Worm (Caenorhabditis elegans) whole organism, L1 larva: ENCODE results near the gene C07B5.6.

ENCODE experiments used
- C04F5.9 ChIP-seq: sonication (generic microtip); optimal IDR thresholded peaks from 2 replicates; lab custom pipeline; 2016; ENCODE audit warnings: missing genetic modification characterization, missing compliant biosample characterization
- alr-1 ChIP-seq: fragments of 200-800 bp; sonication (Bioruptor generic); optimal IDR thresholded peaks from 2 replicates; lab custom pipeline; 2018; ENCODE audit warnings: borderline replicate concordance, mild to moderate bottlenecking, missing genetic modification characterization, missing compliant biosample characterization
- ama-1 ChIP-seq: fragments of 150-350 bp; optimal IDR thresholded peaks from 2 replicates; lab custom pipeline; 2014
- ceh-63 ChIP-seq: fragments of 200-800 bp; sonication (Bioruptor generic); optimal IDR thresholded peaks from 2 replicates; lab custom pipeline; 2018; ENCODE audit warnings: mild to moderate bottlenecking, missing genetic modification characterization, missing compliant biosample characterization
- efl-1 ChIP-seq, 4 experiments: fragments of 150-350 bp; optimal IDR thresholded peaks in 3 of 4; peaks in 1 of 4; 1 replicate in 1 of 4; 2 replicates in 3 of 4; lab custom pipeline; 2014; ENCODE audit warnings: missing biosample characterization in 2 of 4, missing genetic modification characterization in 2 of 4, missing genetic modification reagents in 2 of 4
- elt-2 ChIP-seq: sonication (generic microtip); optimal IDR thresholded peaks from 2 replicates; lab custom pipeline; 2016; ENCODE audit warnings: missing genetic modification characterization, mild to moderate bottlenecking, inconsistent platforms, missing compliant biosample characterization, missing genetic modification reagents
- fkh-10 ChIP-seq: sonication (generic microtip); optimal IDR thresholded peaks from 2 replicates; lab custom pipeline; 2017; ENCODE audit warnings: missing biosample characterization, missing genetic modification reagents, missing genetic modification characterization
- fkh-8 ChIP-seq: sonication (generic microtip); optimal IDR thresholded peaks from 2 replicates; lab custom pipeline; 2016; ENCODE audit warnings: mild to moderate bottlenecking, missing genetic modification characterization, missing compliant biosample characterization
- fos-1 ChIP-seq: fragments of 150-350 bp; optimal IDR thresholded peaks from 2 replicates; lab custom pipeline; 2014; ENCODE audit warnings: missing biosample characterization, missing genetic modification characterization
- lin-13 ChIP-seq: fragments of 150-350 bp; optimal IDR thresholded peaks from 2 replicates; lab custom pipeline; 2014; ENCODE audit warnings: missing biosample characterization, missing genetic modification reagents, missing genetic modification characterization
- lin-35 ChIP-seq, 2 experiments: fragments of 150-350 bp; optimal IDR thresholded peaks; 2 replicates each; lab custom pipeline; 2014; ENCODE audit warnings: missing biosample characterization in 2 of 2, missing genetic modification characterization in 2 of 2, missing genetic modification reagents in 2 of 2
- lir-3 ChIP-seq: sonication (generic microtip); optimal IDR thresholded peaks from 2 replicates; lab custom pipeline; 2016; ENCODE audit warnings: mild to moderate bottlenecking, missing genetic modification characterization, moderate library complexity, missing compliant biosample characterization; ENCODE audit not compliant: poor library complexity
- lsy-2 ChIP-seq, 2 experiments: fragments of 150-350 bp; optimal IDR thresholded peaks; 2 replicates each; lab custom pipeline; 2014; ENCODE audit warnings: missing biosample characterization in 2 of 2, missing genetic modification characterization in 2 of 2
- mdl-1 ChIP-seq, 2 experiments: fragments of 150-350 bp; optimal IDR thresholded peaks; 2 replicates each; lab custom pipeline; 2014 to 2017; ENCODE audit warnings: missing biosample characterization in 2 of 2, missing genetic modification characterization in 2 of 2, inconsistent platforms in 1 of 2
- mef-2 ChIP-seq: fragments of 150-350 bp; optimal IDR thresholded peaks from 2 replicates; lab custom pipeline; 2014; ENCODE audit warnings: missing biosample characterization, missing genetic modification characterization
- nhr-20 ChIP-seq: sonication (generic microtip); optimal IDR thresholded peaks from 2 replicates; lab custom pipeline; 2016; ENCODE audit warnings: mild to moderate bottlenecking, missing genetic modification characterization, missing compliant biosample characterization
- nhr-77 ChIP-seq: fragments of 150-350 bp; optimal IDR thresholded peaks from 2 replicates; lab custom pipeline; 2014; ENCODE audit warnings: missing biosample characterization, missing genetic modification characterization
- pag-3 ChIP-seq: sonication (generic microtip); optimal IDR thresholded peaks from 2 replicates; lab custom pipeline; 2017; ENCODE audit warnings: missing genetic modification characterization, mild to moderate bottlenecking, missing compliant biosample characterization, antibody characterized with exemption, borderline replicate concordance; ENCODE audit not compliant: insufficient read depth
- unc-62 ChIP-seq: fragments of 150-350 bp; optimal IDR thresholded peaks from 2 replicates; lab custom pipeline; 2014; ENCODE audit warnings: missing biosample characterization, missing genetic modification reagents, missing genetic modification characterization
- zag-1 ChIP-seq: fragments of 150-350 bp; optimal IDR thresholded peaks from 2 replicates; lab custom pipeline; 2014; ENCODE audit warnings: missing biosample characterization, missing genetic modification characterization

Gene C07B5.6

DNA sequence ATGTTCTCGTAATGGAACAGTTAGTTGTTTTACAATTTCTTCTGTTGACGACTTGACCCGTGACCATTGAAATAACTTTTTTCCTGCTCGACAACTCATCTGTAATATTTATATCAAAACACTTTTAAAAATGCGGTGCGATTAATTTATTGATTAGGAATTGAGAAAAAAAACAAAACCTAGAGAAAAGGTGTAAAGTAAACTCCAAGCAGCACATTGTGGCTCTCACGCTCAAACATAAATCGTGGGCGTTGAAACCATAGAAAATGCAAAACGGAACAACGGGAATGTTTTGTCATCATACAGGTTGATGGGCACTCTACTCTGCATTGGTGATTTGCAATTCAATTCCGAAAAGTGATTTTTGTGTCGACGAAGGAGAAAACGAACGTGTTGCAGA, 47.1 kb downstream of the C07B5.6 start, which contains the start of gene moc-5 (continued):
- no peak for TF ChIP-seq lsy-2 (tag; optimal IDR thresholded peaks at IDR 0.05; lab: Kevin White, UChicago)
- TF ChIP-seq, all 84 proteins: peak for 0

DNA sequence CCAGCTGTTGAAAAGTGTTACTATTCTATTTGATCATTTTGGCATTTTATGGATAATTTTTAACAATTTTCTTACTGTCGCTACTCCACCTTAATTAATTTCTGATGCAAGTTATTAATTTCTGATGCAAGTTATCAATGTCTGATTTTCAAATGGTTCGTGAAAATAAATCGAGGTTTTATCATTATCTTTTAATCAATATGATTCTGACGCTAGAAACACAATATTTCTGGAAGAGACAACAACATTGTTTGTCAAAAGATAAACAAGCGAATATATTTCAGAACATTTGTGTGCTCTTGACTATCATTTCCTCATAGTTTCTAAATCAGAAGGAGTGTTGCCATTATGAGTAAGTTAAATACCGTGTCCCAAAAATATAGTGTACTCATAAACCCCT, 47.6 kb downstream of the C07B5.6 start, which contains the start of gene F49E2.2:
TSS of gene F49E2.2 (plus strand) at position 301 of the 400 bp plus-strand sequence.
- TF ChIP-seq zag-1 (tag; lab: Kevin White, UChicago) (no peak), lin-13 (no peak), nhr-77 (tag; lab: Kevin White, UChicago) (no peak), mdl-1 (tag; optimal IDR thresholded peaks at IDR 0.05; lab: Kevin White, UChicago) (no peak), fkh-8 (tag; lab: Kevin White, UChicago) (no peak), fos-1 (tag; lab: Kevin White, UChicago) (no peak)

DNA sequence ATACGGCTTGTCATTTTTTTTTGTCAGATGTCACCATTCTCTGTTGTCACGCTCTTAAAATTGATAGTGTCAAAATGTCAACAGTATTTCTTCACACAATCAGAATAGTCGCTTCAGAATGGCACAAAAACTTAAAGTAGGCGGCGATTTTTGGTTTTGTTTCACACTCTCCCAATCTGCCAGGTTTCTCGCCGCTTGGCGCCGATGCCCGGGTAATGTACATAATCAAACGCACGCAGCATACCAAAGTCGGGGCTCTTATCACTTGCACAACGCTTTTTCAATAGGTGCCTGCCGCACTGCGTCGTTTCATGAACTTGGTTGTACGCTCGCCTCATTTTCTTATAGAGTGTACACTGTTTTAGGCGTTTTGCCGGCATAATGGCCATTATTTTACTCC, 49.8 kb downstream of the C07B5.6 start:
- no peak for TF ChIP-seq ceh-63 (GFP tag; lab: Kevin White, UChicago)
- no peak for TF ChIP-seq alr-1
- TF ChIP-seq pag-3, result no peak
- TF ChIP-seq lin-35 (GFP tag; optimal IDR thresholded peaks at IDR 0.05; lab: Kevin White, UChicago), result peak in 1 of 2 experiments; percentile 3
- TF ChIP-seq lir-3, result no peak
- TF ChIP-seq C04F5.9 (tag; lab: Kevin White, UChicago), result no peak
- TF ChIP-seq mef-2, result no peak
- TF ChIP-seq efl-1 (optimal IDR thresholded peaks at IDR 0.05; lab: Kevin White, UChicago), result no peak
- TF ChIP-seq efl-1 (GFP tag; optimal IDR thresholded peaks at IDR 0.05 in 1 of 2; lab: Kevin White, UChicago), result peak in 1 of 2 experiments; percentile 71
- no peak for TF ChIP-seq fkh-10 (GFP tag; lab: Kevin White, UChicago)
- TF ChIP-seq elt-2 (tag; lab: Kevin White, UChicago), result peak; percentile 67
- no peak for TF ChIP-seq unc-62
- TF ChIP-seq nhr-20 (tag; lab: Kevin White, UChicago), result no peak
- TF ChIP-seq ama-1, result no peak
- TF ChIP-seq, all 84 proteins: peak for 3
